Fruit fly (Drosophila melanogaster) whole organism: Measurements from ENCODE around the gene CG32271.

Experiments used
- CG8478 ChIP-seq: fragments of >200 bp; optimal IDR thresholded peaks from 2 replicates; lab custom pipeline; 2018; ENCODE audit warnings: inconsistent platforms
- Dll ChIP-seq: fragments of >200 bp; optimal IDR thresholded peaks from 2 replicates; lab custom pipeline; 2017
- EcR ChIP-seq, 2 experiments: fragments of >200 bp; optimal IDR thresholded peaks; 2 replicates each; lab custom pipeline; 2017; ENCODE audit warnings: missing biosample characterization in 2 of 2, missing genetic modification characterization in 2 of 2, missing genetic modification reagents in 2 of 2
- pan ChIP-seq: fragments of >200 bp; optimal IDR thresholded peaks from 2 replicates; lab custom pipeline; 2017
- psq ChIP-seq: fragments of >200 bp; optimal IDR thresholded peaks from 2 replicates; lab custom pipeline; 2017
- usp ChIP-seq: fragments of >200 bp; optimal IDR thresholded peaks from 2 replicates; lab custom pipeline; 2017; ENCODE audit warnings: missing biosample characterization, missing genetic modification characterization, mixed read lengths

CG32271 gene

dm6 chr3L:3194059-3194458 lies 8.9 kb downstream of the CG32271 start:
- TF ChIP-seq CG8478 (lab: Kevin White, UChicago) (no peak), EcR (GFP tag; optimal IDR thresholded peaks at IDR 0.05; lab: Kevin White, UChicago) (no peak), Dll (lab: Kevin White, UChicago) (no peak), psq (no peak), pan (lab: Kevin White, UChicago) (no peak), usp (GFP tag; lab: Kevin White, UChicago) (no peak)

- TF ChIP-seq psq = no peak
- TF ChIP-seq pan (lab: Kevin White, UChicago) = no peak
These were observed 10.1 kb downstream of the CG32271 start, which contains the start of gene Hsp83 for dm6 chr3L:3192912-3193311. Gene Hsp83, plus strand, starts transcription at chr3L:3192969.

- TF ChIP-seq CG8478 (lab: Kevin White, UChicago) (no peak), EcR (GFP tag; optimal IDR thresholded peaks at IDR 0.05; lab: Kevin White, UChicago) (no peak), psq (no peak), Dll (lab: Kevin White, UChicago) (no peak), pan (lab: Kevin White, UChicago) (no peak), usp (GFP tag; lab: Kevin White, UChicago) (no peak)
These were observed 10.5 kb downstream of the CG32271 start, which contains the start of gene CG14965 for dm6 chr3L:3192333-3192894. Gene CG14965, minus strand, starts transcription at chr3L:3192491.

dm6 chr3L:3189647-3190046 lies 13.3 kb downstream of the CG32271 start, which contains the start of the genes CG42525 and CG14958:
Gene CG42525, minus strand, starts transcription at chr3L:3189747.
Gene CG14958, plus strand, starts transcription at chr3L:3189978.
- TF ChIP-seq psq (no peak), usp (GFP tag; lab: Kevin White, UChicago) (no peak), Dll (lab: Kevin White, UChicago) (no peak), pan (lab: Kevin White, UChicago) (no peak), CG8478 (lab: Kevin White, UChicago) (no peak), EcR (GFP tag; optimal IDR thresholded peaks at IDR 0.05; lab: Kevin White, UChicago) (no peak)

- TF ChIP-seq Dll (lab: Kevin White, UChicago) (no peak), CG8478 (lab: Kevin White, UChicago) (no peak), pan (lab: Kevin White, UChicago) (no peak), EcR (GFP tag; optimal IDR thresholded peaks at IDR 0.05; lab: Kevin White, UChicago) (no peak), usp (GFP tag; lab: Kevin White, UChicago) (no peak), psq (no peak)
These were observed 15.7 kb downstream of the CG32271 start, which contains the start of gene CG14957 for dm6 chr3L:3187263-3187662. Gene CG14957, plus strand, starts transcription at chr3L:3187563.

- TF ChIP-seq pan (lab: Kevin White, UChicago) (no peak), EcR (GFP tag; optimal IDR thresholded peaks at IDR 0.05; lab: Kevin White, UChicago) (no peak), usp (GFP tag; lab: Kevin White, UChicago) (no peak), CG8478 (lab: Kevin White, UChicago) (no peak), Dll (lab: Kevin White, UChicago) (no peak), psq (no peak)
These were observed 16.6 kb downstream of the CG32271 start, which contains the start of gene CG32284 for dm6 chr3L:3186364-3186763. Gene CG32284, plus strand, starts transcription at chr3L:3186664.

dm6 chr3L:3184104-3184503 lies 18.9 kb downstream of the CG32271 start, which contains the start of gene CG42494:
Gene CG42494, plus strand, starts transcription at chr3L:3184404.
- TF ChIP-seq EcR (GFP tag; optimal IDR thresholded peaks at IDR 0.05; lab: Kevin White, UChicago) = no peak
- no peak for TF ChIP-seq Dll (lab: Kevin White, UChicago)
- no peak for TF ChIP-seq usp (GFP tag; lab: Kevin White, UChicago)
- TF ChIP-seq psq = no peak
- TF ChIP-seq CG8478 (lab: Kevin White, UChicago) = no peak

- no peak for TF ChIP-seq Dll (lab: Kevin White, UChicago)
- peak in 1 of 2 experiments; percentile 79 for TF ChIP-seq EcR (GFP tag; optimal IDR thresholded peaks at IDR 0.05; lab: Kevin White, UChicago)
These were observed 23.5 kb downstream of the CG32271 start for dm6 chr3L:3179474-3179873.

- TF ChIP-seq CG8478 (lab: Kevin White, UChicago) (no peak), EcR (GFP tag; optimal IDR thresholded peaks at IDR 0.05; lab: Kevin White, UChicago) (no peak), usp (GFP tag; lab: Kevin White, UChicago) (no peak), Dll (lab: Kevin White, UChicago) (no peak), psq (no peak), pan (lab: Kevin White, UChicago) (no peak)
These were observed 24.3 kb downstream of the CG32271 start, which contains the start of the genes MnM and Girdin for dm6 chr3L:3178530-3179096. Gene MnM, minus strand, starts transcription at chr3L:3178580. Gene Girdin, plus strand, starts transcription at chr3L:3178930.

dm6 chr3L:3177872-3178271 lies 25.1 kb downstream of the CG32271 start:
- no peak for TF ChIP-seq Dll (lab: Kevin White, UChicago)
- TF ChIP-seq usp (GFP tag; lab: Kevin White, UChicago) = no peak
- no peak for TF ChIP-seq EcR (GFP tag; optimal IDR thresholded peaks at IDR 0.05; lab: Kevin White, UChicago)
- no peak for TF ChIP-seq CG8478 (lab: Kevin White, UChicago)
- no peak for TF ChIP-seq psq
- no peak for TF ChIP-seq pan (lab: Kevin White, UChicago)

dm6 chr3L:3172445-3172844 lies 30.5 kb downstream of the CG32271 start, which contains the start of gene CG14963:
Gene CG14963, minus strand, starts transcription at chr3L:3172545.
- no peak for TF ChIP-seq psq
- TF ChIP-seq EcR (GFP tag; optimal IDR thresholded peaks at IDR 0.05; lab: Kevin White, UChicago) = no peak
- TF ChIP-seq pan (lab: Kevin White, UChicago) = no peak
- TF ChIP-seq CG8478 (lab: Kevin White, UChicago) = no peak
- TF ChIP-seq usp (GFP tag; lab: Kevin White, UChicago) = no peak
- TF ChIP-seq Dll (lab: Kevin White, UChicago) = no peak

- no peak for TF ChIP-seq EcR (GFP tag; optimal IDR thresholded peaks at IDR 0.05; lab: Kevin White, UChicago)
These were observed 33.9 kb downstream of the CG32271 start, which contains the start of the genes CG32278 and CG32281 for dm6 chr3L:3169107-3169506. Gene CG32278, plus strand, starts transcription at chr3L:3169286. Gene CG32281, plus strand, starts transcription at chr3L:3169375.
